Worm (Caenorhabditis elegans) whole organism, L1 larva: ENCODE results near the gene F47B8.13.

Experiments
- ama-1 ChIP-seq: fragments of 150-350 bp; optimal IDR thresholded peaks from 2 replicates; lab custom pipeline; 2014
- ceh-82 ChIP-seq, 3 experiments: fragments of 150-350 bp in 1 of 3; sonication (generic microtip) in 2 of 3; optimal IDR thresholded peaks; 2 replicates each; lab custom pipeline; 2014 to 2017; ENCODE audit warnings: missing biosample characterization in 3 of 3, missing genetic modification characterization in 3 of 3
- ces-1 ChIP-seq: fragments of 150-350 bp; optimal IDR thresholded peaks from 2 replicates; lab custom pipeline; 2014; ENCODE audit warnings: missing biosample characterization, missing genetic modification reagents, missing genetic modification characterization
- lin-15B ChIP-seq: fragments of 150-350 bp; sonication (generic microtip); optimal IDR thresholded peaks from 3 replicates; lab custom pipeline; 2014; ENCODE audit warnings: missing biosample characterization, missing genetic modification characterization
- lir-3 ChIP-seq: sonication (generic microtip); optimal IDR thresholded peaks from 2 replicates; lab custom pipeline; 2016; ENCODE audit warnings: mild to moderate bottlenecking, missing genetic modification characterization, moderate library complexity, missing compliant biosample characterization; ENCODE audit not compliant: poor library complexity
- nhr-11 ChIP-seq: fragments of 150-350 bp; optimal IDR thresholded peaks from 2 replicates; lab custom pipeline; 2014; ENCODE audit warnings: missing biosample characterization, missing genetic modification characterization

ce11 chrV:14328806-14329205 lies 9.3 kb upstream of the F47B8.13 start, which contains the start of gene pepm-1:
- TF ChIP-seq lin-15B (no peak), ama-1 (lab: Kevin White, UChicago) (no peak), lir-3 (no peak), ceh-82 (tag; optimal IDR thresholded peaks at IDR 0.05; lab: Kevin White, UChicago) (no peak), nhr-11 (tag; lab: Kevin White, UChicago) (no peak), ces-1 (GFP tag; lab: Kevin White, UChicago) (no peak)
